Worm (Caenorhabditis elegans): ENCODE data around the gene R09H10.6.

Gene R09H10.6

ce11 chrIV:10608275-10608674 is at the start of gene R09H10.6:
Gene R09H10.6, plus strand, starts transcription at chrIV:10608575.
- no peak for TF ChIP-seq ceh-100 (GFP tag; IDR thresholded peaks at IDR 0.05)
- no peak for TF ChIP-seq Y95B8A.8 (GFP tag; IDR thresholded peaks at IDR 0.05)
- no peak for TF ChIP-seq him-1 (tag; optimal IDR thresholded peaks at IDR 0.05)
- no peak for TF ChIP-seq chd-7 (tag; optimal IDR thresholded peaks at IDR 0.05)
- no peak for TF ChIP-seq rcor-1 (GFP tag; IDR thresholded peaks at IDR 0.05)
- no peak for TF ChIP-seq unc-62 (GFP tag; optimal IDR thresholded peaks at IDR 0.05)
- no peak for TF ChIP-seq zfh-2 (GFP tag; conservative IDR thresholded peaks at IDR 0.05)
- no peak for TF ChIP-seq lsl-1 (GFP tag; optimal IDR thresholded peaks at IDR 0.05)
- no peak for TF ChIP-seq nhr-27 (tag; optimal IDR thresholded peaks at IDR 0.05)
- TF ChIP-seq ceh-91 (GFP tag; IDR thresholded peaks at IDR 0.05) = no peak
- no peak for TF ChIP-seq dox-1 (GFP tag; IDR thresholded peaks at IDR 0.05)
- TF ChIP-seq ZK185.1 (tag; optimal IDR thresholded peaks at IDR 0.05; ENCODE audit: poor library complexity, severe bottlenecking) = no peak
- no peak for TF ChIP-seq hmg-20 (GFP tag; IDR thresholded peaks at IDR 0.05)
- TF ChIP-seq madf-3 (GFP tag; IDR thresholded peaks at IDR 0.05) = no peak
- no peak for TF ChIP-seq K11D2.4 (GFP tag; IDR thresholded peaks at IDR 0.05)
- TF ChIP-seq ztf-22 (GFP tag; optimal IDR thresholded peaks at IDR 0.05) = no peak

ce11 chrIV:10561605-10562004 is 46.8 kb upstream of the R09H10.6 start, which contains the start of gene him-8:
Gene him-8, plus strand, starts transcription at chrIV:10561905.
- no peak for TF ChIP-seq Y79H2A.3 (GFP tag; conservative IDR thresholded peaks at IDR 0.05)
- TF ChIP-seq K11D2.4 (GFP tag; IDR thresholded peaks at IDR 0.05) = no peak
- TF ChIP-seq aptf-2 (GFP tag; conservative IDR thresholded peaks at IDR 0.05) = no peak
- no peak for TF ChIP-seq B0261.1 (tag; optimal IDR thresholded peaks at IDR 0.05)
- TF ChIP-seq bed-2 (GFP tag; IDR thresholded peaks at IDR 0.05) = no peak

ce11 chrIV:10564613-10565012 is 43.8 kb upstream of the R09H10.6 start:
- TF ChIP-seq hmg-1.2 (GFP tag; IDR thresholded peaks at IDR 0.05) (no peak), repo-1 (tag; optimal IDR thresholded peaks at IDR 0.05) (no peak), Y79H2A.3 (GFP tag; conservative IDR thresholded peaks at IDR 0.05) (no peak), cebp-2 (GFP tag; IDR thresholded peaks at IDR 0.05) (no peak), snpc-1.1 (tag; optimal IDR thresholded peaks at IDR 0.05; ENCODE audit: insufficient read depth) (no peak), madf-6 (GFP tag; IDR thresholded peaks at IDR 0.05) (no peak)

- TF ChIP-seq let-526 (GFP tag; IDR thresholded peaks at IDR 0.05) = no peak
- TF ChIP-seq ceh-58 (GFP tag; IDR thresholded peaks at IDR 0.05) = no peak
- TF ChIP-seq efl-1 (GFP tag; optimal IDR thresholded peaks at IDR 0.05) = no peak
- TF ChIP-seq ztf-18 (tag; optimal IDR thresholded peaks at IDR 0.05) = no peak
- no peak for TF ChIP-seq madf-8 (GFP tag; conservative IDR thresholded peaks at IDR 0.05)
- no peak for TF ChIP-seq lag-1 (GFP tag; IDR thresholded peaks at IDR 0.05)
- TF ChIP-seq unc-130 (GFP tag; optimal IDR thresholded peaks at IDR 0.05) = no peak
- TF ChIP-seq mxl-1 (tag; optimal IDR thresholded peaks at IDR 0.05) = no peak
- no peak for TF ChIP-seq sea-2 (GFP tag; IDR thresholded peaks at IDR 0.05)
- TF ChIP-seq athp-1 (tag; optimal IDR thresholded peaks at IDR 0.05) = no peak
- no peak for TF ChIP-seq ceh-40 (GFP tag; IDR thresholded peaks at IDR 0.05)
- TF ChIP-seq T07F8.4 (tag; optimal IDR thresholded peaks at IDR 0.05) = no peak
- TF ChIP-seq C17E4.6 (GFP tag; IDR thresholded peaks at IDR 0.05) = no peak
- TF ChIP-seq repo-1 (tag; optimal IDR thresholded peaks at IDR 0.05) = no peak
Observed at ce11 chrIV:10565282-10565681, 43.1 kb upstream of the R09H10.6 start.
